Fruit fly (Drosophila melanogaster) whole organism, wandering third instar larva: ENCODE results near the gene CG13390.

ENCODE experiments used
- Abd-B ChIP-seq: fragments of >200 bp; optimal IDR thresholded peaks from 2 replicates; lab custom pipeline; 2017; ENCODE audit warnings: missing biosample characterization, missing genetic modification characterization
- CG32264 ChIP-seq: fragments of 200-800 bp; sonication (Bioruptor generic); optimal IDR thresholded peaks from 2 replicates; lab custom pipeline; 2016; ENCODE audit warnings: missing biosample characterization, missing genetic modification characterization
- CG9705 ChIP-seq: fragments of 200-800 bp; sonication (Bioruptor generic); optimal IDR thresholded peaks from 2 replicates; lab custom pipeline; 2018; ENCODE audit warnings: missing biosample characterization, mild to moderate bottlenecking, missing genetic modification characterization
- CrebA ChIP-seq: fragments of 200-800 bp; sonication (Bioruptor generic); optimal IDR thresholded peaks from 2 replicates; lab custom pipeline; 2016; ENCODE audit warnings: missing biosample characterization, mild to moderate bottlenecking, missing genetic modification characterization, borderline replicate concordance
- Dfd ChIP-seq: fragments of >200 bp; optimal IDR thresholded peaks from 2 replicates; lab custom pipeline; 2017; ENCODE audit warnings: missing biosample characterization, missing genetic modification characterization
- Dif ChIP-seq: fragments of 200-275, 200-300 bp; sonication (Bioruptor generic); optimal IDR thresholded peaks from 2 replicates; lab custom pipeline; 2018; ENCODE audit warnings: missing biosample characterization, missing genetic modification characterization; ENCODE audit not compliant: partially characterized antibody
- GATAd ChIP-seq: sonication (Bioruptor generic); optimal IDR thresholded peaks from 2 replicates; lab custom pipeline; 2016; ENCODE audit warnings: missing biosample characterization, missing genetic modification characterization
- HLH106 ChIP-seq: fragments of 200-800 bp; optimal IDR thresholded peaks from 3 replicates; lab custom pipeline; 2019; ENCODE audit warnings: missing biosample characterization, mild to moderate bottlenecking, missing genetic modification characterization, moderate library complexity
- Hnf4 ChIP-seq: fragments of 200-800 bp; sonication (Bioruptor generic); optimal IDR thresholded peaks from 2 replicates; lab custom pipeline; 2016; ENCODE audit warnings: missing biosample characterization, mild to moderate bottlenecking, missing genetic modification characterization
- Hr78 ChIP-seq: fragments of >200 bp; optimal IDR thresholded peaks from 2 replicates; lab custom pipeline; 2017; ENCODE audit warnings: missing biosample characterization, missing genetic modification characterization
- Hr83 ChIP-seq: fragments of 200-300 bp; sonication (Bioruptor generic); optimal IDR thresholded peaks from 2 replicates; lab custom pipeline; 2016; ENCODE audit warnings: missing biosample characterization, mild to moderate bottlenecking, missing genetic modification characterization, moderate library complexity; ENCODE audit not compliant: poor library complexity, severe bottlenecking
- Jra ChIP-seq: sonication (Bioruptor generic); optimal IDR thresholded peaks from 2 replicates; lab custom pipeline; 2016; ENCODE audit warnings: missing biosample characterization, missing genetic modification characterization
- Mio ChIP-seq: sonication (Bioruptor generic); optimal IDR thresholded peaks from 2 replicates; lab custom pipeline; 2016; ENCODE audit warnings: missing biosample characterization, missing genetic modification characterization
- Myc ChIP-seq: fragments of >200 bp; optimal IDR thresholded peaks from 2 replicates; lab custom pipeline; 2017
- N ChIP-seq: fragments of >200 bp; optimal IDR thresholded peaks from 2 replicates; lab custom pipeline; 2018; ENCODE audit warnings: missing biosample characterization, missing external identifiers, missing genetic modification characterization
- OdsH ChIP-seq: fragments of 200-800 bp; sonication (Bioruptor generic); optimal IDR thresholded peaks from 2 replicates; lab custom pipeline; 2016; ENCODE audit warnings: missing biosample characterization, mild to moderate bottlenecking, missing genetic modification characterization
- Rel ChIP-seq, 2 experiments: fragments of 200-800 bp; sonication (Bioruptor generic) in 1 of 2; optimal IDR thresholded peaks; 2 replicates in 1 of 2; 3 replicates in 1 of 2; lab custom pipeline; 2016 to 2019; ENCODE audit warnings: mild to moderate bottlenecking in 2 of 2, missing biosample characterization in 2 of 2, missing genetic modification characterization in 2 of 2, moderate library complexity in 1 of 2
- Sp1 ChIP-seq: fragments of 200-800 bp; sonication (Bioruptor generic); optimal IDR thresholded peaks from 3 replicates; lab custom pipeline; 2019; ENCODE audit warnings: missing biosample characterization, mild to moderate bottlenecking, missing genetic modification characterization, moderate library complexity
- Vsx2 ChIP-seq: fragments of 200-300, 225-300 bp; sonication (Bioruptor generic); optimal IDR thresholded peaks from 2 replicates; lab custom pipeline; 2018; ENCODE audit warnings: missing biosample characterization, missing genetic modification characterization; ENCODE audit not compliant: partially characterized antibody
- br ChIP-seq: fragments of 200-800 bp; sonication (Bioruptor generic); optimal IDR thresholded peaks from 2 replicates; lab custom pipeline; 2016; ENCODE audit warnings: missing biosample characterization, missing genetic modification characterization
- brk ChIP-seq: fragments of 200-800 bp; sonication (Bioruptor generic); optimal IDR thresholded peaks from 2 replicates; lab custom pipeline; 2016; ENCODE audit warnings: missing biosample characterization, mild to moderate bottlenecking, missing genetic modification characterization
- dl ChIP-seq, 2 experiments: fragments of 175-275, 200-275 bp in 1 of 2; fragments of 200-275 bp in 1 of 2; sonication (Bioruptor generic); optimal IDR thresholded peaks; lab custom pipeline; 2018; ENCODE audit warnings: mild to moderate bottlenecking in 2 of 2, missing biosample characterization in 2 of 2, missing genetic modification characterization in 2 of 2, moderate library complexity in 2 of 2; ENCODE audit not compliant: partially characterized antibody in 2 of 2, insufficient read depth in 1 of 2
- dmrt93B ChIP-seq: fragments of 200-800 bp; sonication (Bioruptor generic); optimal IDR thresholded peaks from 2 replicates; lab custom pipeline; 2018; ENCODE audit warnings: missing biosample characterization, mild to moderate bottlenecking, missing genetic modification characterization
- dsf ChIP-seq: sonication (Bioruptor generic); optimal IDR thresholded peaks from 2 replicates; lab custom pipeline; 2016; ENCODE audit warnings: missing biosample characterization, missing genetic modification characterization, borderline replicate concordance
- ey ChIP-seq: fragments of 200-800 bp; sonication (Bioruptor generic); optimal IDR thresholded peaks from 2 replicates; lab custom pipeline; 2016; ENCODE audit warnings: missing biosample characterization, missing genetic modification characterization
- foxo ChIP-seq, 2 experiments: fragments of 200-800 bp; sonication (Bioruptor generic); optimal IDR thresholded peaks; 2 replicates in 1 of 2; 3 replicates in 1 of 2; lab custom pipeline; 2016 to 2017; ENCODE audit warnings: missing biosample characterization in 2 of 2, missing genetic modification characterization in 2 of 2
- fru ChIP-seq: fragments of 200-800 bp; sonication (Bioruptor generic); optimal IDR thresholded peaks from 3 replicates; lab custom pipeline; 2016; ENCODE audit warnings: missing biosample characterization, mild to moderate bottlenecking, missing genetic modification characterization
- h ChIP-seq: fragments of 200-800 bp; sonication (Bioruptor generic); optimal IDR thresholded peaks from 3 replicates; lab custom pipeline; 2016; ENCODE audit warnings: missing biosample characterization, mild to moderate bottlenecking, missing genetic modification characterization
- jim ChIP-seq: fragments of 175-275, 200-325 bp; sonication (Bioruptor generic); optimal IDR thresholded peaks from 2 replicates; lab custom pipeline; 2016; ENCODE audit warnings: missing biosample characterization, mild to moderate bottlenecking, missing genetic modification characterization
- lola ChIP-seq: fragments of >200 bp; optimal IDR thresholded peaks from 2 replicates; lab custom pipeline; 2017; ENCODE audit warnings: missing biosample characterization, missing genetic modification characterization
- pan ChIP-seq: fragments of >200 bp; optimal IDR thresholded peaks from 2 replicates; lab custom pipeline; 2017
- psq ChIP-seq: fragments of 200-800 bp; sonication (Bioruptor generic); optimal IDR thresholded peaks from 3 replicates; lab custom pipeline; 2017; ENCODE audit warnings: missing biosample characterization, mild to moderate bottlenecking, missing genetic modification characterization, moderate library complexity
- rgr ChIP-seq: fragments of 200-800 bp; sonication (Bioruptor generic); optimal IDR thresholded peaks from 3 replicates; lab custom pipeline; 2016; ENCODE audit warnings: missing biosample characterization, mild to moderate bottlenecking, missing genetic modification characterization
- sage ChIP-seq: fragments of 200-800 bp; sonication (Bioruptor generic); optimal IDR thresholded peaks from 2 replicates; lab custom pipeline; 2016; ENCODE audit warnings: missing biosample characterization, mild to moderate bottlenecking, missing genetic modification characterization
- sv ChIP-seq: fragments of 200-800 bp; sonication (Bioruptor generic); optimal IDR thresholded peaks from 3 replicates; lab custom pipeline; 2016; ENCODE audit warnings: missing biosample characterization, missing genetic modification characterization
- tai ChIP-seq: sonication (Bioruptor generic); optimal IDR thresholded peaks from 2 replicates; lab custom pipeline; 2016; ENCODE audit warnings: missing biosample characterization, missing genetic modification characterization
- usp ChIP-seq: fragments of >200 bp; optimal IDR thresholded peaks from 2 replicates; lab custom pipeline; 2017; ENCODE audit warnings: missing biosample characterization, missing genetic modification characterization
- woc ChIP-seq: sonication (Bioruptor generic); optimal IDR thresholded peaks from 2 replicates; lab custom pipeline; 2016; ENCODE audit warnings: missing biosample characterization, mild to moderate bottlenecking, missing genetic modification characterization

The CG13390 gene

dm6 chr2L:8351864-8352263 is 24.7 kb downstream of the CG13390 start, which contains the start of gene Mur29B:
Mur29B (plus strand) TSS chr2L:8352187.
- TF ChIP-seq woc, result no peak
- TF ChIP-seq Rel (GFP tag; optimal IDR thresholded peaks at IDR 0.05; lab: Kevin White, UChicago), result no peak
- TF ChIP-seq Rel (tag; optimal IDR thresholded peaks at IDR 0.05; lab: Kevin White, UChicago), result peak; percentile 92
- no peak for TF ChIP-seq brk
- peak; percentile 22 for TF ChIP-seq CrebA (GFP tag; lab: Kevin White, UChicago)
- peak; percentile 29 for TF ChIP-seq Hr83 (GFP tag; lab: Kevin White, UChicago)
- no peak for TF ChIP-seq ey (GFP tag; lab: Kevin White, UChicago)
- TF ChIP-seq br (GFP tag; lab: Kevin White, UChicago), result peak; percentile 2
- TF ChIP-seq Myc (lab: Kevin White, UChicago), result no peak
- TF ChIP-seq CG32264 (GFP tag; lab: Kevin White, UChicago), result no peak
- TF ChIP-seq dl (GFP tag; optimal IDR thresholded peaks at IDR 0.05; lab: Kevin White, UChicago; ENCODE audit: insufficient read depth in 1 of 2, partially characterized antibody in 2 of 2), result no peak

dm6 chr2L:8351333-8351732 is 25.3 kb downstream of the CG13390 start:
- TF ChIP-seq h (GFP tag; lab: Kevin White, UChicago), result peak; percentile 65
- no peak for TF ChIP-seq Myc (lab: Kevin White, UChicago)
- no peak for TF ChIP-seq GATAd (GFP tag; lab: Kevin White, UChicago)
- no peak for TF ChIP-seq dsf (GFP tag; lab: Kevin White, UChicago)
- TF ChIP-seq ey (GFP tag; lab: Kevin White, UChicago), result no peak
- TF ChIP-seq jim, result no peak
- peak; percentile 36 for TF ChIP-seq psq (GFP tag; lab: Kevin White, UChicago)
- no peak for TF ChIP-seq Sp1
- TF ChIP-seq lola (GFP tag; lab: Kevin White, UChicago), result no peak
- peak; percentile 44 for TF ChIP-seq rgr (GFP tag; lab: Kevin White, UChicago)
- no peak for TF ChIP-seq Hnf4 (GFP tag; lab: Kevin White, UChicago)
- TF ChIP-seq Abd-B, result no peak
- TF ChIP-seq brk, result no peak
- TF ChIP-seq N (GFP tag; lab: Kevin White, UChicago), result no peak
- TF ChIP-seq tai, result no peak
- no peak for TF ChIP-seq Jra (GFP tag; lab: Kevin White, UChicago)
- no peak for TF ChIP-seq usp (GFP tag; lab: Kevin White, UChicago)
- peak in 1 of 2 experiments; percentile 71 for TF ChIP-seq foxo (GFP tag; optimal IDR thresholded peaks at IDR 0.05; lab: Kevin White, UChicago)
- TF ChIP-seq Rel (GFP tag; optimal IDR thresholded peaks at IDR 0.05; lab: Kevin White, UChicago), result no peak
- no peak for TF ChIP-seq Rel (tag; optimal IDR thresholded peaks at IDR 0.05; lab: Kevin White, UChicago)
- TF ChIP-seq dl (GFP tag; optimal IDR thresholded peaks at IDR 0.05; lab: Kevin White, UChicago; ENCODE audit: insufficient read depth in 1 of 2, partially characterized antibody in 2 of 2), result no peak
- peak; percentile 26 for TF ChIP-seq OdsH (GFP tag; lab: Kevin White, UChicago)
- TF ChIP-seq Hr83 (GFP tag; lab: Kevin White, UChicago), result no peak
- no peak for TF ChIP-seq Mio (GFP tag; lab: Kevin White, UChicago)
- no peak for TF ChIP-seq sv (GFP tag; lab: Kevin White, UChicago)
- TF ChIP-seq woc, result no peak
- no peak for TF ChIP-seq Hr78
- TF ChIP-seq Dif (GFP tag; lab: Kevin White, UChicago), result no peak
- no peak for TF ChIP-seq br (GFP tag; lab: Kevin White, UChicago)
- peak; percentile 60 for TF ChIP-seq HLH106 (tag; lab: Kevin White, UChicago)
- TF ChIP-seq dmrt93B (GFP tag; lab: Kevin White, UChicago), result peak; percentile 5
- no peak for TF ChIP-seq Dfd (GFP tag; lab: Kevin White, UChicago)
- no peak for TF ChIP-seq Vsx2
- TF ChIP-seq CrebA (GFP tag; lab: Kevin White, UChicago), result no peak
- TF ChIP-seq sage (GFP tag; lab: Kevin White, UChicago), result no peak
- TF ChIP-seq fru (GFP tag; lab: Kevin White, UChicago), result peak; percentile 29
- no peak for TF ChIP-seq CG9705 (GFP tag; lab: Kevin White, UChicago)
- no peak for TF ChIP-seq CG32264 (GFP tag; lab: Kevin White, UChicago)
- TF ChIP-seq pan (lab: Kevin White, UChicago), result no peak
